In the genomic region with DNA sequence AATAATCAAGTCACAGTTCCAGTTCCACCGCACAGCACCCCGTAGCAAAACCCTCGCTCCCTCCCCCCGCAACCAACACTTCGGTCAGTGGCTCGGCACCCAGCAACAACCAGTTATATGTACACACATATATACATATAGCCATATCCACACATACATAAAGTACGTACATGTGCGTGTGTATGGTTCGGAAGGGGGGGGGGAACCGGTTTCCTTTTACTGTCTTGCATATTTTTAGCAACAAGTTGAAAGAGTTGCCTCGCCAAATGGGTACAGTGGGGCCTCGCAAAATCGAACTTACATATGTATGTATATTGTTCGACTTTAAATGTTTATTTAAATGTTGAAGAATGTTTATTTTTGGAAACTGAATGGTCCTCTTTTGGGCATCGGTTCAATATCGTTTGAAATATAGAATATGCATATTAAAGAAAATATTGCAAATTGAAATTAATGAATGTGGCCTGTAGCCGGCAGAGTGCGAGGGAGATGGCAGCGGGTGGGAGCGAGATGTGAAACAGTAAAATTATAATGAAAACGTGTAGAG, we compare ENCODE assay signal across 2 fruit fly cellular contexts.
TF ChIP-seq lines count a peak whose summit lies in the region.

No protein-coding gene starts in this region.

TF ChIP-seq in whole organism, embryonic, 481 proteins besides CTCF, POLR2A, EP300 and RAD21 (continued from another document and continues in another):
- TF ChIP-seq CG10979 (tag; optimal IDR thresholded peaks at IDR 0.05; lab: Kevin White, UChicago): peak; percentile 18
- no peak for TF ChIP-seq CG31388 (GFP tag; optimal IDR thresholded peaks at IDR 0.05; lab: Kevin White, UChicago)
- TF ChIP-seq CG10654 (GFP tag; optimal IDR thresholded peaks at IDR 0.05; lab: Kevin White, UChicago): peak; percentile 8
- peak; percentile 16 for TF ChIP-seq CG6813 (GFP tag; optimal IDR thresholded peaks at IDR 0.05; lab: Kevin White, UChicago)
- TF ChIP-seq CG13775 (GFP tag; optimal IDR thresholded peaks at IDR 0.05; lab: Kevin White, UChicago): peak; percentile 68
- TF ChIP-seq CG1792 (GFP tag; optimal IDR thresholded peaks at IDR 0.05; lab: Kevin White, UChicago): no peak
- no peak for TF ChIP-seq prd (optimal IDR thresholded peaks at IDR 0.05; lab: Kevin White, UChicago)
- peak; percentile 81; the same call in 2 of the 3 replicates for TF ChIP-seq prd (GFP tag; IDR thresholded peaks at IDR 0.05; lab: Robert Waterston, UW)
- no peak for TF ChIP-seq CG2129 (GFP tag; IDR thresholded peaks at IDR 0.05; lab: Robert Waterston, UW; ENCODE audit: partially characterized antibody)
- peak; percentile 81 for TF ChIP-seq vvl (GFP tag; IDR thresholded peaks at IDR 0.05; lab: Robert Waterston, UW)
- TF ChIP-seq CG32772 (GFP tag; IDR thresholded peaks at IDR 0.05; lab: Robert Waterston, UW): peak; percentile 69; the same call in 1 of the 2 replicates
- TF ChIP-seq eyg (GFP tag; optimal IDR thresholded peaks at IDR 0.05; lab: Kevin White, UChicago): no peak
- peak; percentile 65 for TF ChIP-seq CG12155 (GFP tag; optimal IDR thresholded peaks at IDR 0.05; lab: Kevin White, UChicago)
- TF ChIP-seq psq (GFP tag; optimal IDR thresholded peaks at IDR 0.05; lab: Kevin White, UChicago): no peak
- no peak for TF ChIP-seq CG14710 (tag; optimal IDR thresholded peaks at IDR 0.05; lab: Kevin White, UChicago)
- no peak for TF ChIP-seq pita (GFP tag; optimal IDR thresholded peaks at IDR 0.05; lab: Kevin White, UChicago)
- no peak for TF ChIP-seq so (GFP tag; IDR thresholded peaks at IDR 0.05; lab: Robert Waterston, UW)
- TF ChIP-seq Nf-YC (tag; optimal IDR thresholded peaks at IDR 0.05; lab: Kevin White, UChicago): peak; percentile 52
- TF ChIP-seq onecut (GFP tag; IDR thresholded peaks at IDR 0.05; lab: Robert Waterston, UW): peak; percentile 38
- TF ChIP-seq B-H2 (GFP tag; optimal IDR thresholded peaks at IDR 0.05; lab: Kevin White, UChicago): peak; percentile 73
- TF ChIP-seq CG6175 (GFP tag; IDR thresholded peaks at IDR 0.05; lab: Robert Waterston, UW): no peak
- TF ChIP-seq kay (GFP tag; optimal IDR thresholded peaks at IDR 0.05; lab: Kevin White, UChicago): no peak
- no peak for TF ChIP-seq Hr39 (optimal IDR thresholded peaks at IDR 0.05; lab: Kevin White, UChicago)
- no peak for TF ChIP-seq shn (GFP tag; optimal IDR thresholded peaks at IDR 0.05; lab: Kevin White, UChicago)
- no peak for TF ChIP-seq bigmax (GFP tag; optimal IDR thresholded peaks at IDR 0.05; lab: Kevin White, UChicago)
- TF ChIP-seq D (optimal IDR thresholded peaks at IDR 0.05; lab: Kevin White, UChicago): no peak
- no peak for TF ChIP-seq D (GFP tag; optimal IDR thresholded peaks at IDR 0.05; lab: Kevin White, UChicago)
- TF ChIP-seq CG1233 (GFP tag; optimal IDR thresholded peaks at IDR 0.05; lab: Kevin White, UChicago): peak; percentile 56
- peak; percentile 68; the same call in 3 of the 4 replicates for TF ChIP-seq Gug (GFP tag; IDR thresholded peaks at IDR 0.05; lab: Robert Waterston, UW)
- no peak for TF ChIP-seq sc (optimal IDR thresholded peaks at IDR 0.05; lab: Kevin White, UChicago)
- TF ChIP-seq sc (GFP tag; optimal IDR thresholded peaks at IDR 0.05; lab: Kevin White, UChicago): peak; percentile 11
- TF ChIP-seq CG15514 (GFP tag; optimal IDR thresholded peaks at IDR 0.05; lab: Kevin White, UChicago): peak; percentile 52
- TF ChIP-seq MBD-R2 (GFP tag; IDR thresholded peaks at IDR 0.05; lab: Robert Waterston, UW): peak; percentile 55; the same call in 1 of the 2 replicates
- TF ChIP-seq stc (GFP tag; IDR thresholded peaks at IDR 0.05; lab: Robert Waterston, UW): peak; percentile 73
- peak; percentile 49 for TF ChIP-seq jumu (GFP tag; optimal IDR thresholded peaks at IDR 0.05; lab: Kevin White, UChicago)
- TF ChIP-seq CG16779 (GFP tag; IDR thresholded peaks at IDR 0.05; lab: Robert Waterston, UW): peak; percentile 49; the same call in 1 of the 2 replicates
- peak; percentile 50 for TF ChIP-seq CG17568 (GFP tag; optimal IDR thresholded peaks at IDR 0.05; lab: Kevin White, UChicago)
- peak; percentile 45 for TF ChIP-seq CG10274 (GFP tag; optimal IDR thresholded peaks at IDR 0.05; lab: Kevin White, UChicago)
- TF ChIP-seq CG18262 (tag; optimal IDR thresholded peaks at IDR 0.05; lab: Kevin White, UChicago): peak; percentile 60
- peak; percentile 93 for TF ChIP-seq crol (GFP tag; IDR thresholded peaks at IDR 0.05; lab: Robert Waterston, UW)
- no peak for TF ChIP-seq bbx (GFP tag; IDR thresholded peaks at IDR 0.05; lab: Robert Waterston, UW; ENCODE audit: partially characterized antibody)
- no peak for TF ChIP-seq Hr78 (GFP tag; optimal IDR thresholded peaks at IDR 0.05; lab: Kevin White, UChicago)
- no peak for TF ChIP-seq ab (GFP tag; optimal IDR thresholded peaks at IDR 0.05; lab: Kevin White, UChicago)
- peak; percentile 8 for TF ChIP-seq CG5245 (GFP tag; optimal IDR thresholded peaks at IDR 0.05; lab: Kevin White, UChicago)
- TF ChIP-seq HLH3B (GFP tag; IDR thresholded peaks at IDR 0.05; lab: Robert Waterston, UW): peak; percentile 76
- TF ChIP-seq CG30431 (GFP tag; optimal IDR thresholded peaks at IDR 0.05; lab: Kevin White, UChicago): no peak
- no peak for TF ChIP-seq gfzf (GFP tag; optimal IDR thresholded peaks at IDR 0.05; lab: Kevin White, UChicago)
- peak; percentile 69 for TF ChIP-seq CG6765 (GFP tag; optimal IDR thresholded peaks at IDR 0.05; lab: Kevin White, UChicago)
- no peak for TF ChIP-seq CG14860 (GFP tag; IDR thresholded peaks at IDR 0.05; lab: Robert Waterston, UW; ENCODE audit: partially characterized antibody)
- peak; percentile 78 for TF ChIP-seq nom (GFP tag; optimal IDR thresholded peaks at IDR 0.05; lab: Kevin White, UChicago)
- TF ChIP-seq CG7556 (GFP tag; optimal IDR thresholded peaks at IDR 0.05; lab: Kevin White, UChicago): peak; percentile 70
- peak; percentile 20 for TF ChIP-seq tin (GFP tag; optimal IDR thresholded peaks at IDR 0.05; lab: Kevin White, UChicago)
- TF ChIP-seq CG6254 (GFP tag; optimal IDR thresholded peaks at IDR 0.05; lab: Kevin White, UChicago): no peak
- TF ChIP-seq rib (GFP tag; IDR thresholded peaks at IDR 0.05; lab: Robert Waterston, UW): peak; percentile 92
- peak; percentile 2 for TF ChIP-seq gcm (GFP tag; optimal IDR thresholded peaks at IDR 0.05; lab: Kevin White, UChicago)
- TF ChIP-seq CG1529 (GFP tag; optimal IDR thresholded peaks at IDR 0.05; lab: Kevin White, UChicago): peak; percentile 26
- no peak for TF ChIP-seq CG31365 (tag; optimal IDR thresholded peaks at IDR 0.05; lab: Kevin White, UChicago)
- TF ChIP-seq Bgb (GFP tag; IDR thresholded peaks at IDR 0.05; lab: Robert Waterston, UW; ENCODE audit: partially characterized antibody): no peak
- peak; percentile 50 for TF ChIP-seq sqz (GFP tag; optimal IDR thresholded peaks at IDR 0.05; lab: Kevin White, UChicago)
- no peak for TF ChIP-seq yki (optimal IDR thresholded peaks at IDR 0.05; lab: Kevin White, UChicago)
- TF ChIP-seq CG34422 (GFP tag; IDR thresholded peaks at IDR 0.05; lab: Robert Waterston, UW): peak; percentile 73; the same call in 2 of the 3 replicates
- TF ChIP-seq CG4328 (GFP tag; optimal IDR thresholded peaks at IDR 0.05; lab: Kevin White, UChicago): peak; percentile 66
- TF ChIP-seq CG9797 (GFP tag; optimal IDR thresholded peaks at IDR 0.05; lab: Kevin White, UChicago): no peak

TF ChIP-seq in whole organism, prepupa, 60 proteins besides CTCF, POLR2A, EP300 and RAD21 (continued from another document):
- peak; percentile 89 for TF ChIP-seq Gug (GFP tag; IDR thresholded peaks at IDR 0.05; lab: Robert Waterston, UW)
- peak; percentile 84 for TF ChIP-seq dsx (GFP tag; optimal IDR thresholded peaks at IDR 0.05; lab: Kevin White, UChicago; ENCODE audit: poor library complexity, severe bottlenecking)
- peak; percentile 94 for TF ChIP-seq CG8119 (GFP tag; IDR thresholded peaks at IDR 0.05; lab: Robert Waterston, UW)
- peak; percentile 85 for TF ChIP-seq CG8319 (GFP tag; optimal IDR thresholded peaks at IDR 0.05; lab: Kevin White, UChicago)
- TF ChIP-seq eg (GFP tag; IDR thresholded peaks at IDR 0.05; lab: Robert Waterston, UW): peak; percentile 91
- TF ChIP-seq CG10631 (GFP tag; optimal IDR thresholded peaks at IDR 0.05; lab: Kevin White, UChicago): peak; percentile 90
- TF ChIP-seq CG6854 (GFP tag; optimal IDR thresholded peaks at IDR 0.05; lab: Kevin White, UChicago): peak; percentile 61
- peak; percentile 90 for TF ChIP-seq CG6792 (GFP tag; optimal IDR thresholded peaks at IDR 0.05; lab: Kevin White, UChicago)
- peak; percentile 34 for TF ChIP-seq fd85E (GFP tag; optimal IDR thresholded peaks at IDR 0.05; lab: Kevin White, UChicago)
- TF ChIP-seq Eip78C (GFP tag; lab: Kevin White, UChicago): peak; percentile 95
- TF ChIP-seq CG16779 (tag; optimal IDR thresholded peaks at IDR 0.05; lab: Kevin White, UChicago): peak; percentile 75
- peak; percentile 87 for TF ChIP-seq CG3032 (tag; optimal IDR thresholded peaks at IDR 0.05; lab: Kevin White, UChicago)
- TF ChIP-seq Eip93F (GFP tag; optimal IDR thresholded peaks at IDR 0.05; lab: Kevin White, UChicago): peak; percentile 88
